Worm (Caenorhabditis elegans) whole organism, young adult: Measurements from ENCODE around the gene ZC513.14.

Experiments
- ama-1 ChIP-seq, 3 experiments: fragments of 150-350 bp in 1 of 3; sonication (generic microtip) in 2 of 3; optimal IDR thresholded peaks; 2 replicates each; lab custom pipeline; 2014 to 2018; ENCODE audit warnings: missing biosample characterization in 2 of 3, missing genetic modification characterization in 2 of 3, missing genetic modification reagents in 2 of 3
- chd-7 ChIP-seq: sonication (generic microtip); optimal IDR thresholded peaks from 2 replicates; lab custom pipeline; 2016; ENCODE audit warnings: mild to moderate bottlenecking, missing genetic modification characterization, moderate library complexity, missing compliant biosample characterization
- nfya-1 ChIP-seq: sonication (generic microtip); optimal IDR thresholded peaks from 2 replicates; lab custom pipeline; 2017; ENCODE audit warnings: antibody characterized with exemption, missing compliant biosample characterization, missing genetic modification characterization, borderline replicate concordance; ENCODE audit not compliant: insufficient read depth
- unc-62 ChIP-seq: fragments of 150-350 bp; optimal IDR thresholded peaks from 2 replicates; lab custom pipeline; 2014; ENCODE audit warnings: missing biosample characterization, missing genetic modification reagents, missing genetic modification characterization

DNA sequence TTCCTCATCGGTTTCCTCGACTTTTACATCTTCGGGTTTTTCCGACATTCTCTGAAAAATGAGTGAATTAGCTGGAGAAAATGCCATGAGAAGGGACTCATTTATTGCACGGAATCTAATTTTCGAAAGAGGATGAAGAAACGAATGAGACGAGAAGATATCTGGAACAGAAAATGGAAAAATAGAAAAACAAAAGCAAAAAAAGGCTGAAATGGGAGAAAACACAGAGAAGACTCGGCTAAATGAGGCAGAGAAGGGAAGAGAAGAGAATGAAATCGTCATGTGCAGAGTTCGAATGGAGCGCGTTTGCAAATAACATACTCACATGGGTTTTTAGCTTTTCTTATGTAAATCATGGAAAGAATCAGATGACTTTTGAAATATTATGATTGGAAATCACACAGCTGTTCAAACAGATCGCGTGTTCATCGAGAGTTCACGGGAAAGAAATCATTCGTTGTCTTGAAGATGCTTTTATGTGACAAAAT is 21.9 kb downstream of the ZC513.14 start, which contains the start of gene Y97E10AR.6:
- TF ChIP-seq unc-62 (GFP tag; lab: Kevin White, UChicago) (no peak), nfya-1 (tag; lab: Kevin White, UChicago) (no peak), ama-1 (optimal IDR thresholded peaks at IDR 0.05; lab: Kevin White, UChicago) (no peak), ama-1 (GFP tag; optimal IDR thresholded peaks at IDR 0.05; lab: Kevin White, UChicago) (no peak), chd-7 (no peak)
